Fruit fly (Drosophila melanogaster) whole organism, embryonic: ENCODE measurements around the gene fred.

Experiments used
- BEAF-32 ChIP-seq: fragments of 200-800 bp; sonication (Bioruptor generic); optimal IDR thresholded peaks from 3 replicates; lab custom pipeline; 2017; ENCODE audit warnings: missing biosample characterization, missing genetic modification characterization, mild to moderate bottlenecking, moderate library complexity, missing genetic modification reagents
- Bgb ChIP-seq: fragments of 200-800 bp; sonication (Bioruptor generic); IDR thresholded peaks from 2 replicates; pipeline ENCODE4 v1.3.6; 2022; ENCODE audit warnings: missing biosample characterization, missing genetic modification characterization; ENCODE audit not compliant: partially characterized antibody
- CG10209 ChIP-seq: fragments of 200-800 bp; sonication (Bioruptor generic); optimal IDR thresholded peaks from 3 replicates; lab custom pipeline; 2017; ENCODE audit warnings: missing biosample characterization, mild to moderate bottlenecking, missing genetic modification characterization, missing genetic modification reagents
- CG10979 ChIP-seq: fragments of 200-800 bp; sonication (Bioruptor generic); optimal IDR thresholded peaks from 2 replicates; lab custom pipeline; 2018; ENCODE audit warnings: missing biosample characterization, mild to moderate bottlenecking, missing genetic modification characterization, moderate library complexity
- CG12155 ChIP-seq: fragments of 200-800 bp; sonication (Bioruptor generic); optimal IDR thresholded peaks from 3 replicates; lab custom pipeline; 2016; ENCODE audit warnings: missing biosample characterization, missing genetic modification characterization
- CG12391 ChIP-seq: fragments of 200-800 bp; sonication (Bioruptor generic); optimal IDR thresholded peaks from 3 replicates; lab custom pipeline; 2018; ENCODE audit warnings: missing biosample characterization, mild to moderate bottlenecking, missing genetic modification characterization, moderate library complexity
- CG12942 ChIP-seq: fragments of 200-800 bp; sonication (Bioruptor generic); optimal IDR thresholded peaks from 3 replicates; lab custom pipeline; 2016; ENCODE audit warnings: missing biosample characterization, missing genetic modification characterization
- CG13775 ChIP-seq: fragments of 200-800 bp; sonication (Bioruptor generic); optimal IDR thresholded peaks from 3 replicates; lab custom pipeline; 2017; ENCODE audit warnings: missing biosample characterization, mild to moderate bottlenecking, missing genetic modification characterization
- CG14050 ChIP-seq: fragments of 200-800 bp; sonication (Bioruptor generic); IDR thresholded peaks from 3 replicates; pipeline ENCODE4 v1.3.6; 2022; ENCODE audit warnings: missing biosample characterization, missing genetic modification characterization
- CG16813 ChIP-seq: fragments of 200-800 bp; sonication (Bioruptor generic); IDR thresholded peaks from 3 replicates; pipeline ENCODE4 v1.3.6; 2022; ENCODE audit warnings: missing biosample characterization, missing genetic modification characterization; ENCODE audit not compliant: partially characterized antibody
- CG17359 ChIP-seq: fragments of 200-800 bp; sonication (Bioruptor generic); optimal IDR thresholded peaks from 3 replicates; lab custom pipeline; 2018; ENCODE audit warnings: missing biosample characterization, mild to moderate bottlenecking, missing genetic modification characterization, moderate library complexity
- CG1792 ChIP-seq: fragments of 200-800 bp; sonication (Bioruptor generic); optimal IDR thresholded peaks from 2 replicates; lab custom pipeline; 2016; ENCODE audit warnings: missing biosample characterization, missing genetic modification characterization
- CG18619 ChIP-seq: fragments of 200-800 bp; sonication (Bioruptor generic); optimal IDR thresholded peaks from 3 replicates; lab custom pipeline; 2017; ENCODE audit warnings: missing biosample characterization, mild to moderate bottlenecking, missing genetic modification characterization
- CG4617 ChIP-seq: fragments of 200-800 bp; sonication (Bioruptor generic); optimal IDR thresholded peaks from 3 replicates; lab custom pipeline; 2016; ENCODE audit warnings: missing biosample characterization, missing genetic modification characterization, borderline replicate concordance
- CG8290 ChIP-seq, 3 experiments: fragments of 200-800 bp; sonication (Bioruptor generic); optimal IDR thresholded peaks; 2 replicates each; lab custom pipeline; 2016 to 2019; ENCODE audit warnings: missing biosample characterization in 3 of 3, missing genetic modification characterization in 3 of 3, mild to moderate bottlenecking in 2 of 3, moderate library complexity in 1 of 3
- CG9817 ChIP-seq: fragments of 200-800 bp; sonication (Bioruptor generic); optimal IDR thresholded peaks from 2 replicates; lab custom pipeline; 2018; ENCODE audit warnings: missing biosample characterization, mild to moderate bottlenecking, missing genetic modification characterization, moderate library complexity
- CG9876 ChIP-seq: fragments of 200-800 bp; sonication (Bioruptor generic); optimal IDR thresholded peaks from 2 replicates; lab custom pipeline; 2016; ENCODE audit warnings: missing biosample characterization, missing genetic modification characterization
- CrebB ChIP-seq: fragments of 200-800 bp; sonication (Bioruptor generic); optimal IDR thresholded peaks from 3 replicates; lab custom pipeline; 2018; ENCODE audit warnings: missing biosample characterization, mild to moderate bottlenecking, missing genetic modification characterization
- Dad ChIP-seq: fragments of 200-800 bp; sonication (Bioruptor generic); optimal IDR thresholded peaks from 3 replicates; lab custom pipeline; 2016; ENCODE audit warnings: missing biosample characterization, missing genetic modification characterization
- Dip3 ChIP-seq: fragments of 200-800 bp; sonication (Bioruptor generic); optimal IDR thresholded peaks from 3 replicates; lab custom pipeline; 2016; ENCODE audit warnings: missing biosample characterization, missing genetic modification characterization
- Dll ChIP-seq: fragments of 200-800 bp; sonication (Bioruptor generic); IDR thresholded peaks from 4 replicates; pipeline ENCODE4 v1.3.6; 2022; ENCODE audit warnings: missing biosample characterization, missing genetic modification characterization; ENCODE audit not compliant: partially characterized antibody
- Dp ChIP-seq: fragments of 200-800 bp; sonication (Bioruptor generic); optimal IDR thresholded peaks from 2 replicates; lab custom pipeline; 2018; ENCODE audit warnings: missing biosample characterization, mild to moderate bottlenecking, missing genetic modification characterization, moderate library complexity
- Dref ChIP-seq: fragments of 200-800 bp; sonication (Bioruptor generic); IDR thresholded peaks from 2 replicates; pipeline ENCODE4 v1.3.6; 2022; ENCODE audit warnings: missing biosample characterization, missing genetic modification characterization
- Hr51 ChIP-seq, 2 experiments: fragments of 200-800 bp; sonication (Bioruptor generic); optimal IDR thresholded peaks; 2 replicates in 1 of 2; 3 replicates in 1 of 2; lab custom pipeline; 2016 to 2018; ENCODE audit warnings: missing biosample characterization in 2 of 2, missing genetic modification characterization in 2 of 2, mild to moderate bottlenecking in 1 of 2, moderate library complexity in 1 of 2
- Myb ChIP-seq: fragments of 200-800 bp; sonication (Bioruptor generic); optimal IDR thresholded peaks from 2 replicates; lab custom pipeline; 2016; ENCODE audit warnings: missing biosample characterization, missing genetic modification characterization
- Poxn ChIP-seq: fragments of 200-800 bp; sonication (Bioruptor generic); IDR thresholded peaks from 2 replicates; pipeline ENCODE4 v1.3.6; 2022; ENCODE audit warnings: missing biosample characterization, missing genetic modification characterization
- Rfx ChIP-seq: fragments of 200-800 bp; sonication (Bioruptor generic); IDR thresholded peaks from 2 replicates; pipeline ENCODE4 v1.3.6; 2022; ENCODE audit warnings: missing biosample characterization, missing genetic modification characterization
- Scr ChIP-seq: fragments of 200-800 bp; sonication (Bioruptor generic); IDR thresholded peaks from 2 replicates; pipeline ENCODE4 v1.3.6; 2022; ENCODE audit warnings: missing biosample characterization, missing genetic modification characterization; ENCODE audit not compliant: partially characterized antibody
- Sin3A ChIP-seq: fragments of >200 bp; optimal IDR thresholded peaks from 2 replicates; lab custom pipeline; 2018
- Sox102F ChIP-seq: fragments of 200-800 bp; sonication (Bioruptor generic); optimal IDR thresholded peaks from 2 replicates; lab custom pipeline; 2018; ENCODE audit warnings: missing biosample characterization, mild to moderate bottlenecking, missing genetic modification characterization, moderate library complexity
- ab ChIP-seq: fragments of 200-800 bp; sonication (Bioruptor generic); optimal IDR thresholded peaks from 2 replicates; lab custom pipeline; 2016; ENCODE audit warnings: missing biosample characterization, missing genetic modification characterization
- aop ChIP-seq: fragments of 200-800 bp; sonication (Bioruptor generic); IDR thresholded peaks from 2 replicates; pipeline ENCODE4 v1.3.6; 2022; ENCODE audit warnings: missing biosample characterization, missing genetic modification characterization
- bsh ChIP-seq, 2 experiments: fragments of 200-800 bp; sonication (Bioruptor generic); optimal IDR thresholded peaks; 2 replicates each; lab custom pipeline; 2017 to 2018; ENCODE audit warnings: mild to moderate bottlenecking in 2 of 2, missing biosample characterization in 2 of 2, missing genetic modification characterization in 2 of 2, moderate library complexity in 1 of 2
- cas ChIP-seq: fragments of 200-800 bp; sonication (Bioruptor generic); IDR thresholded peaks from 2 replicates; pipeline ENCODE4 v1.3.6; 2022; ENCODE audit warnings: missing biosample characterization, missing genetic modification characterization
- crol ChIP-seq: fragments of 200-800 bp; sonication (Bioruptor generic); IDR thresholded peaks from 2 replicates; pipeline ENCODE4 v1.3.6; 2022; ENCODE audit warnings: missing biosample characterization, missing genetic modification characterization
- fd64A ChIP-seq: fragments of 200-800 bp; sonication (Bioruptor generic); optimal IDR thresholded peaks from 3 replicates; lab custom pipeline; 2018; ENCODE audit warnings: missing biosample characterization, mild to moderate bottlenecking, missing genetic modification characterization
- gsb-n ChIP-seq: fragments of 200-800 bp; sonication (Bioruptor generic); optimal IDR thresholded peaks from 3 replicates; lab custom pipeline; 2018; ENCODE audit warnings: missing biosample characterization, mild to moderate bottlenecking, missing genetic modification characterization
- h ChIP-seq: fragments of >200 bp; optimal IDR thresholded peaks from 2 replicates; lab custom pipeline; 2017
- nom ChIP-seq: fragments of 200-800 bp; sonication (Bioruptor generic); optimal IDR thresholded peaks from 2 replicates; lab custom pipeline; 2017; ENCODE audit warnings: missing biosample characterization, missing genetic modification characterization, mild to moderate bottlenecking, moderate library complexity, missing genetic modification reagents
- p53 ChIP-seq: fragments of 200-800 bp; sonication (Bioruptor generic); optimal IDR thresholded peaks from 2 replicates; lab custom pipeline; 2016; ENCODE audit warnings: missing biosample characterization, missing genetic modification characterization
- phol ChIP-seq: fragments of 200-800 bp; sonication (Bioruptor generic); optimal IDR thresholded peaks from 3 replicates; lab custom pipeline; 2018; ENCODE audit warnings: missing biosample characterization, mild to moderate bottlenecking, missing genetic modification characterization, moderate library complexity
- pnt ChIP-seq: fragments of 200-800 bp; sonication (Bioruptor generic); optimal IDR thresholded peaks from 3 replicates; lab custom pipeline; 2016; ENCODE audit warnings: missing biosample characterization, missing genetic modification characterization
- prd ChIP-seq, 3 experiments: fragments of >200 bp in 2 of 3; fragments of 200-800 bp in 1 of 3; sonication (Bioruptor generic) in 1 of 3; optimal IDR thresholded peaks in 2 of 3; IDR thresholded peaks in 1 of 3; 2 replicates in 2 of 3; 3 replicates in 1 of 3; pipeline versions ENCODE4 v1.3.6 to Lab custom; 2017 to 2022; ENCODE audit warnings: missing biosample characterization in 1 of 3, missing genetic modification characterization in 1 of 3
- row ChIP-seq: fragments of 200-800 bp; sonication (Bioruptor generic); IDR thresholded peaks from 3 replicates; pipeline ENCODE4 v1.3.6; 2022; ENCODE audit warnings: missing biosample characterization, missing genetic modification characterization
- sc ChIP-seq, 3 experiments: fragments of >200 bp in 2 of 3; fragments of 200-800 bp in 1 of 3; sonication (Bioruptor generic) in 1 of 3; optimal IDR thresholded peaks; 2 replicates in 2 of 3; 3 replicates in 1 of 3; lab custom pipeline; 2017; ENCODE audit warnings: mild to moderate bottlenecking in 1 of 3, missing biosample characterization in 1 of 3, missing genetic modification characterization in 1 of 3, missing genetic modification reagents in 1 of 3
- unpg ChIP-seq: fragments of 200-800 bp; sonication (Bioruptor generic); optimal IDR thresholded peaks from 3 replicates; lab custom pipeline; 2018; ENCODE audit warnings: missing biosample characterization, mild to moderate bottlenecking, missing genetic modification characterization, moderate library complexity
- vfl ChIP-seq: fragments of 200-800 bp; sonication (Bioruptor generic); optimal IDR thresholded peaks from 2 replicates; lab custom pipeline; 2016; ENCODE audit warnings: missing biosample characterization, missing genetic modification characterization
- vnd ChIP-seq: fragments of 200-800 bp; sonication (Bioruptor generic); IDR thresholded peaks from 3 replicates; pipeline ENCODE4 v1.3.6; 2022; ENCODE audit warnings: missing biosample characterization, missing genetic modification characterization; ENCODE audit not compliant: partially characterized antibody

The fred gene

DNA sequence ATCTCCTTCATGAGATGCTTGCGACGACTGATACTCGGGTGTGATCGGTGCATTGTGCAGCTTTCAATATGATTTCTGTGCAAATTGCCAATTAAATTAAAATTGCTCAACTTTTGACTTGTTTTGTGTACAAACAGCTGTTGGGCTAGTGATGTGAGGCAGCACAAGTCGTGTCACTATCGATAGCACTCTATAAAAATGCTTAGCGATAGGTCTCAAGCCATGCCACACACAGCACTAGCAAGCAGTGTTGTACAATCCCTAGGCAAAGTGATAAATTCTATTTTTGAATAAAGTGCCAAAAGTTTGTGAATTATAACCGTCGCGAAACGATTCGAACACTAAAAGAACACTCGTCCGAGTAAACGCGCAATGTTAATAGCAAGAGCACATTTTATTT, 119.2 kb downstream of the fred start, which contains the start of gene CG31957 (continued):
- no peak for TF ChIP-seq crol
- TF ChIP-seq cas (GFP tag; lab: Robert Waterston, UW): 0 out of 2 replicates have a peak, but pooled peaks have one; percentile 10
- peak; percentile 78 for TF ChIP-seq CG9876
- peak; percentile 54 for TF ChIP-seq CG12391 (tag; lab: Kevin White, UChicago)
- peak; percentile 40 for TF ChIP-seq CG12155 (GFP tag; lab: Kevin White, UChicago)
- peak; percentile 86 for TF ChIP-seq Sin3A (lab: Kevin White, UChicago)
- peak; percentile 65 for TF ChIP-seq CG12942
- no peak for TF ChIP-seq nom
- TF ChIP-seq bsh (GFP tag; optimal IDR thresholded peaks at IDR 0.05; lab: Kevin White, UChicago): peak in 1 of 2 experiments; percentile 21
- TF ChIP-seq BEAF-32: peak; percentile 96
- TF ChIP-seq prd (optimal IDR thresholded peaks at IDR 0.05; lab: Kevin White, UChicago): no peak
- TF ChIP-seq prd (GFP tag; IDR thresholded peaks at IDR 0.05; lab: Robert Waterston, UW): 0 out of 3 replicates have a peak, but pooled peaks have one; percentile 23
- TF ChIP-seq Dll (GFP tag; lab: Robert Waterston, UW): peak; percentile 94
- no peak for TF ChIP-seq sc (optimal IDR thresholded peaks at IDR 0.05; lab: Kevin White, UChicago)
- no peak for TF ChIP-seq sc (GFP tag; optimal IDR thresholded peaks at IDR 0.05; lab: Kevin White, UChicago)
- TF ChIP-seq ab (GFP tag; lab: Kevin White, UChicago): peak; percentile 27
- peak; percentile 34 for TF ChIP-seq CG10209 (GFP tag; lab: Kevin White, UChicago)
- peak; percentile 82 for TF ChIP-seq vnd (GFP tag; lab: Robert Waterston, UW)
- peak; percentile 96 for TF ChIP-seq Scr (GFP tag; lab: Robert Waterston, UW)
- TF ChIP-seq Dip3 (GFP tag; lab: Kevin White, UChicago): peak; percentile 48
- peak; percentile 50 for TF ChIP-seq CrebB (tag; lab: Kevin White, UChicago)
- TF ChIP-seq Myb: peak; percentile 90
- TF ChIP-seq CG13775 (GFP tag; lab: Kevin White, UChicago): peak; percentile 24
- no peak for TF ChIP-seq gsb-n (tag; lab: Kevin White, UChicago)
- peak; percentile 73 for TF ChIP-seq vfl
- TF ChIP-seq CG4617 (GFP tag; lab: Kevin White, UChicago): peak; percentile 59
- TF ChIP-seq unpg (GFP tag; lab: Kevin White, UChicago): peak; percentile 13
- peak; percentile 41 for TF ChIP-seq Dad (GFP tag; lab: Kevin White, UChicago)
- TF ChIP-seq Hr51 (GFP tag; optimal IDR thresholded peaks at IDR 0.05; lab: Kevin White, UChicago): peak in 1 of 2 experiments; percentile 83
- no peak for TF ChIP-seq CG14050 (GFP tag; lab: Robert Waterston, UW)
- peak; percentile 74 for TF ChIP-seq Dp (GFP tag; lab: Kevin White, UChicago)
- TF ChIP-seq phol (tag; lab: Kevin White, UChicago): peak; percentile 43
- no peak for TF ChIP-seq CG10979 (tag; lab: Kevin White, UChicago)
- TF ChIP-seq Bgb (GFP tag; lab: Robert Waterston, UW): peak; percentile 94
- TF ChIP-seq CG9817 (tag; lab: Kevin White, UChicago): peak; percentile 36
- no peak for TF ChIP-seq Sox102F
- TF ChIP-seq CG16813 (GFP tag; lab: Robert Waterston, UW): peak; percentile 93
- TF ChIP-seq CG1792 (GFP tag; lab: Kevin White, UChicago): peak; percentile 40
- TF ChIP-seq CG8290 (GFP tag; optimal IDR thresholded peaks at IDR 0.05; lab: Kevin White, UChicago): peak; percentile 39
- TF ChIP-seq CG8290 (tag; optimal IDR thresholded peaks at IDR 0.05; lab: Kevin White, UChicago): no peak
- peak; percentile 66 for TF ChIP-seq row (GFP tag; lab: Robert Waterston, UW)
- 0 out of 2 replicates have a peak, but pooled peaks have one; percentile 18 for TF ChIP-seq Poxn
- TF ChIP-seq Rfx (GFP tag; lab: Robert Waterston, UW): peak; percentile 85
- TF ChIP-seq aop: no peak
- peak; percentile 59 for TF ChIP-seq p53 (GFP tag; lab: Kevin White, UChicago)
- TF ChIP-seq CG18619: no peak
- no peak for TF ChIP-seq h
- peak; percentile 95 for TF ChIP-seq Dref (GFP tag; lab: Robert Waterston, UW)
- TF ChIP-seq CG17359 (tag; lab: Kevin White, UChicago): no peak
- TF ChIP-seq fd64A (GFP tag; lab: Kevin White, UChicago): no peak
- TF ChIP-seq pnt (GFP tag; lab: Kevin White, UChicago): peak; percentile 29
